Worm (Caenorhabditis elegans) whole organism, L2 larva: ENCODE measurements around the gene K08D8.10.

ENCODE experiments used
- ama-1 ChIP-seq: fragments of 150-350 bp; optimal IDR thresholded peaks from 2 replicates; lab custom pipeline; 2018; ENCODE audit warnings: inconsistent platforms
- mbf-1 ChIP-seq: sonication (generic microtip); optimal IDR thresholded peaks from 2 replicates; lab custom pipeline; 2017; ENCODE audit warnings: missing biosample characterization, missing genetic modification characterization
- nhr-129 ChIP-seq: fragments of 150-350 bp; optimal IDR thresholded peaks from 2 replicates; lab custom pipeline; 2014; ENCODE audit warnings: missing biosample characterization, missing genetic modification characterization
- nhr-21 ChIP-seq: fragments of 150-350 bp; optimal IDR thresholded peaks from 2 replicates; lab custom pipeline; 2014; ENCODE audit warnings: missing biosample characterization, missing genetic modification characterization
- nhr-237 ChIP-seq: fragments of 150-350 bp; optimal IDR thresholded peaks from 2 replicates; lab custom pipeline; 2014; ENCODE audit warnings: missing biosample characterization, missing genetic modification characterization
- nhr-77 ChIP-seq: fragments of 150-350 bp; optimal IDR thresholded peaks from 2 replicates; lab custom pipeline; 2014; ENCODE audit warnings: missing biosample characterization, missing genetic modification characterization

ce11 chrIV:12854372-12855114, 45.8 kb upstream of the K08D8.10 start:
- TF ChIP-seq ama-1 = no peak
- no peak for TF ChIP-seq nhr-21 (tag; lab: Kevin White, UChicago)
- no peak for TF ChIP-seq nhr-237 (tag; lab: Kevin White, UChicago)
- TF ChIP-seq nhr-129 (tag; lab: Kevin White, UChicago) = no peak
- TF ChIP-seq nhr-77 (tag; lab: Kevin White, UChicago) = no peak
- no peak for TF ChIP-seq mbf-1 (tag; lab: Kevin White, UChicago)
